Worm (Caenorhabditis elegans) whole organism, L4/young adult: Measurements from ENCODE around the gene str-131.

Experiments used
- W03F9.2 ChIP-seq: fragments of 150-350 bp; optimal IDR thresholded peaks from 2 replicates; lab custom pipeline; 2014; ENCODE audit warnings: missing biosample characterization, missing genetic modification characterization
- dao-5 ChIP-seq: sonication (generic microtip); optimal IDR thresholded peaks from 2 replicates; lab custom pipeline; 2016; ENCODE audit warnings: missing genotype, missing genetic modification characterization, moderate library complexity, missing compliant biosample characterization
- him-1 ChIP-seq: sonication (generic microtip); optimal IDR thresholded peaks from 2 replicates; lab custom pipeline; 2016; ENCODE audit warnings: missing genotype, missing genetic modification reagents, missing genetic modification characterization, missing compliant biosample characterization

DNA sequence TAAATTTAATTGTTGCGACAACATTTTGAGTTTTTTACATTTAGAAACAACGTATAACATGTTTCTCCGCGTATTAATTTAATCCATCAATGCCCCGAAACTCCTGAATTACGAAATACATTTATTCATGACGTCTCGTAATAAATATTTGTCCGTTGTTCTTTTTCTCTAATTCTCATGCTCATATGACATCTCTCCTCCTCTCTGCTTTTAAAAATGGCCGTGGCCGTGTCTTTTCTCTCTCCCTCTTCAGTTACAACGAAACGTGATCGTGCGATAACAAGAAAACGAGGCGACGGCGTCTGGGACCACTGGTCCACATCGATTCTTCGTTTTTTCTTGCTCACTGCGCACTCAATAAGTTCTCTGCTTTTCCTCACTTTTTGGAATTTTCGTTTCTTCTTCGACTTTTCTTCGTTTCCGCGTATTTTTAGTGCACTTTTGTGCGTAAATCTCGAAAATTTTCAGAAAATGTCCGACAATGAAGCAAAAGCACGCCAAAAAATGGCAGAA is 48.7 kb upstream of the str-131 start, which contains the start of gene snap-1:
- TF ChIP-seq dao-5, result no peak
- peak; percentile 13 for TF ChIP-seq him-1 (tag; lab: Kevin White, UChicago)
- no peak for TF ChIP-seq W03F9.2 (tag; lab: Kevin White, UChicago)
